Fruit fly (Drosophila melanogaster): ENCODE data around the gene CG17806.

The CG17806 gene

dm6 chr3R:17805092-17805491, 2.0 kb upstream of the CG17806 start, which contains the start of gene Nnk (continued):
- TF ChIP-seq CG10209 (GFP tag; optimal IDR thresholded peaks at IDR 0.05), result no peak
- TF ChIP-seq CG8924 (tag; optimal IDR thresholded peaks at IDR 0.05), result no peak
- TF ChIP-seq CG10267 (tag; optimal IDR thresholded peaks at IDR 0.05), result peak; percentile 30
- TF ChIP-seq cad (GFP tag; optimal IDR thresholded peaks at IDR 0.05), result no peak
- peak; percentile 64 for TF ChIP-seq yki (optimal IDR thresholded peaks at IDR 0.05)
- no peak for TF ChIP-seq CG13894 (tag; optimal IDR thresholded peaks at IDR 0.05)
- TF ChIP-seq Sin3A (optimal IDR thresholded peaks at IDR 0.05), result peak; percentile 10
- TF ChIP-seq h (optimal IDR thresholded peaks at IDR 0.05), result no peak
- TF ChIP-seq dpn (GFP tag; optimal IDR thresholded peaks at IDR 0.05), result no peak
- no peak for TF ChIP-seq lbe (GFP tag; optimal IDR thresholded peaks at IDR 0.05)
- no peak for TF ChIP-seq CG13624 (GFP tag; optimal IDR thresholded peaks at IDR 0.05)
- TF ChIP-seq row (GFP tag; IDR thresholded peaks at IDR 0.05), result peak; percentile 24; the same call in 1 of the 3 replicates
- no peak for TF ChIP-seq usp (GFP tag; optimal IDR thresholded peaks at IDR 0.05)
- peak; percentile 7 for TF ChIP-seq CG17829 (tag; optimal IDR thresholded peaks at IDR 0.05)
- no peak for TF ChIP-seq CG5953 (GFP tag; IDR thresholded peaks at IDR 0.05)
- TF ChIP-seq Dip2 (GFP tag; IDR thresholded peaks at IDR 0.05), result no peak
- no peak for TF ChIP-seq Bdp1 (GFP tag; optimal IDR thresholded peaks at IDR 0.05)
- no peak for TF ChIP-seq slbo (GFP tag; IDR thresholded peaks at IDR 0.05)
- no peak for TF ChIP-seq CG18476 (GFP tag; optimal IDR thresholded peaks at IDR 0.05)
- TF ChIP-seq ap (GFP tag; IDR thresholded peaks at IDR 0.05), result no peak
- TF ChIP-seq MBD-R2 (GFP tag; IDR thresholded peaks at IDR 0.05), result peak; percentile 88
- peak; percentile 94 for TF ChIP-seq CG17385 (GFP tag; optimal IDR thresholded peaks at IDR 0.05)
- TF ChIP-seq CoRest (tag; optimal IDR thresholded peaks at IDR 0.05), result peak; percentile 5
- no peak for TF ChIP-seq CG12236 (GFP tag; optimal IDR thresholded peaks at IDR 0.05)
- peak; percentile 12 for TF ChIP-seq Lhr (GFP tag; optimal IDR thresholded peaks at IDR 0.05)
- TF ChIP-seq Lim3 (GFP tag; IDR thresholded peaks at IDR 0.05), result no peak
- no peak for TF ChIP-seq CG15696 (tag; optimal IDR thresholded peaks at IDR 0.05)
- peak; percentile 55 for TF ChIP-seq CG4360 (GFP tag; IDR thresholded peaks at IDR 0.05)
- TF ChIP-seq Deaf1 (tag; optimal IDR thresholded peaks at IDR 0.05), result no peak
- no peak for TF ChIP-seq CrebB (tag; optimal IDR thresholded peaks at IDR 0.05)
- TF ChIP-seq CG2712 (tag; optimal IDR thresholded peaks at IDR 0.05), result no peak
- TF ChIP-seq chn (GFP tag; optimal IDR thresholded peaks at IDR 0.05), result no peak
- TF ChIP-seq CG5245 (GFP tag; optimal IDR thresholded peaks at IDR 0.05), result no peak
- TF ChIP-seq ro (GFP tag; IDR thresholded peaks at IDR 0.05), result no peak
- TF ChIP-seq CG1832 (GFP tag; optimal IDR thresholded peaks at IDR 0.05), result no peak
- TF ChIP-seq CG6765 (GFP tag; optimal IDR thresholded peaks at IDR 0.05), result no peak
- no peak for TF ChIP-seq Hand (GFP tag; optimal IDR thresholded peaks at IDR 0.05)
- no peak for TF ChIP-seq lola (GFP tag; optimal IDR thresholded peaks at IDR 0.05)
- no peak for TF ChIP-seq CG12391 (tag; optimal IDR thresholded peaks at IDR 0.05)
- TF ChIP-seq onecut (GFP tag; IDR thresholded peaks at IDR 0.05), result no peak
- peak; percentile 63 for TF ChIP-seq phol (tag; optimal IDR thresholded peaks at IDR 0.05)
- TF ChIP-seq chif (GFP tag; optimal IDR thresholded peaks at IDR 0.05), result no peak
- TF ChIP-seq CG12659 (GFP tag; optimal IDR thresholded peaks at IDR 0.05), result no peak
- TF ChIP-seq CG1024 (GFP tag; IDR thresholded peaks at IDR 0.05), result no peak
- TF ChIP-seq CG30403 (GFP tag; optimal IDR thresholded peaks at IDR 0.05), result no peak
- no peak for TF ChIP-seq gsb-n (tag; optimal IDR thresholded peaks at IDR 0.05)
- peak; percentile 97 for TF ChIP-seq E2f2 (GFP tag; IDR thresholded peaks at IDR 0.05)
- TF ChIP-seq CG2678 (tag; optimal IDR thresholded peaks at IDR 0.05), result no peak
- TF ChIP-seq crp (GFP tag; optimal IDR thresholded peaks at IDR 0.05), result peak; percentile 29 to 81
- no peak for TF ChIP-seq amos (GFP tag; IDR thresholded peaks at IDR 0.05; ENCODE audit: partially characterized antibody)
- TF ChIP-seq CTCF (GFP tag; optimal IDR thresholded peaks at IDR 0.05), result peak; percentile 34
- TF ChIP-seq Elba2 (GFP tag; optimal IDR thresholded peaks at IDR 0.05), result peak; percentile 69
- peak; percentile 56 for TF ChIP-seq CG4617 (GFP tag; optimal IDR thresholded peaks at IDR 0.05; ENCODE audit: borderline replicate concordance)
